Worm (Caenorhabditis elegans): Measurements from ENCODE around the gene pck-1.
"Not testable (repeated sequence)": the region's sequence is repeated elsewhere in the genome, so short reads cannot be mapped to it uniquely, and the experiment has no call there.

pck-1 gene

ce11 chrIII:66160-66559, at the start of gene pck-1:
pck-1 (minus strand) TSS chrIII:66260.
- TF ChIP-seq unc-62 (GFP tag; optimal IDR thresholded peaks at IDR 0.05) = no peak

ce11 chrIII:114603-115002, 48.5 kb upstream of the pck-1 start, which contains the start of gene C29F9.6:
C29F9.6 (plus strand) TSS chrIII:114903.
- TF ChIP-seq unc-62 (GFP tag; optimal IDR thresholded peaks at IDR 0.05) = no peak

DNA sequence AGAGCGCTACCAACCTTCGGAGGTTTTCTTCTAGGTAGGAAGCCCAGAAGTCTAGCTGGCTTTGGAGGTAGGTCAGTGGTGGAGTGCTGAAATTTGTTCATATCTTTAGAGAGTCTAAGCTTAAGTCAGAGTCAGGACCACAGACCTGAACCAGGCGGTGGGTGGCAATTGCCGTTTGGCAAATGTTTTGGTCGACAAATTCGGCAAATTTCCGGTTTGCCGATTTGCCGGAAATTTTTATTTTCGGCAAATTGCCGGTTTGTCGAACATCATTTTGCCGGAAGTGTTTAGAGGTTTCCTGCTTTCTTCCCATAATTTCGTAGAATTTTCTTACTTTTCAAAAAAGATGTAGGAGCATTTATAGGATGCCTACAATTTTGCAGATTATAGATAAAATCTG, 32.8 kb upstream of the pck-1 start, which contains the start of gene C29F9.9:
Gene C29F9.9, minus strand, starts transcription at position 101 of the 400 bp plus-strand sequence.
- not testable (repeated sequence) for TF ChIP-seq unc-62 (GFP tag; optimal IDR thresholded peaks at IDR 0.05)

- TF ChIP-seq unc-62 (GFP tag; optimal IDR thresholded peaks at IDR 0.05) = not testable (repeated sequence)
These were observed 31.0 kb upstream of the pck-1 start, which contains the start of gene C29F9.8 for ce11 chrIII:97018-97417. C29F9.8 (minus strand) TSS chrIII:97118.

- TF ChIP-seq unc-62 (GFP tag; optimal IDR thresholded peaks at IDR 0.05) = no peak
These were observed 30.1 kb upstream of the pck-1 start for ce11 chrIII:96196-96595.

ce11 chrIII:94759-95330, 28.8 kb upstream of the pck-1 start, which contains the start of gene pat-4:
pat-4 (minus strand) TSS chrIII:94809.
- TF ChIP-seq unc-62 (GFP tag; optimal IDR thresholded peaks at IDR 0.05) = no peak

ce11 chrIII:92247-92646, 26.2 kb upstream of the pck-1 start:
- no peak for TF ChIP-seq unc-62 (GFP tag; optimal IDR thresholded peaks at IDR 0.05)

DNA sequence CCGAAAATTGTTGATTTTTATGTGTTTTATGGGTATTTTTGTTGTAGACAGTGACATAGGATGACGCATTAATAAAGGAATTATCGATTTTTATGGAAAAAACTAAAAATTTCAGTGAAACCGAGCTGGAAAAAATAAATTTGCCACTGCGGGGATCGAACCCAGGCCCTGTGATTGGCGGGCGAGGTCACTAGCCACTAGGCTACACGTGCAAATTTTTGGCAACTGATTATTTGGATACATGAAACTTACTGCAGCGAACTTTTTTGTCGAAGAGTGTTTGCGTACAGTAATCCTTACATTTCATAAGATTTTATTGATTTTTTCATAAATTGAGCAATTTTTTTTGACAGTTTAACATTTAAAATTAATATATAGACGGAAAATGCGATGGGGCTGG, 23.1 kb upstream of the pck-1 start:
- TF ChIP-seq unc-62 (GFP tag; optimal IDR thresholded peaks at IDR 0.05) = no peak

DNA sequence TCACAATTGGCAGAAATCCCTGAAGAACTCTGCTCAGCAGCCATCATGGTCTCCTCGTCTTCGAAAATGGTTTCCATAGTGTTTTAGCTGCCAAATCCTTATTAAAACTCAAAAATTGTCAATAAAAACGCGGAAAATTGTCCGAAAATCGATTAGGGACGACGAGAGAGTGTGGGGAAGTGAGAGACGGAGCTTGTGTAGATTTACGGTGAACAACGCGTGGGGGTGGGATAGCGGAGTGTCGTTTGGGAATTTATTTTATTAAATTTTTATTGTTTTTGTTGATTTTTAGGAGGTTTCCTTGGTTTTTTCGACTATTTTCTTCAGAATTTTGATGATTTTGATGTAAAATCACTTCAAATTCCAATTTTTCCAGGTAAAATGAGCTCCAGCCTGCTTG, 21.1 kb upstream of the pck-1 start, which contains the start of the genes F54C4.4 and mrpl-40:
Gene F54C4.4, minus strand, starts transcription at position 199 of the 400 bp plus-strand sequence.
Gene mrpl-40, plus strand, starts transcription at position 377 of the 400 bp plus-strand sequence.
- TF ChIP-seq unc-62 (GFP tag; optimal IDR thresholded peaks at IDR 0.05) = no peak

DNA sequence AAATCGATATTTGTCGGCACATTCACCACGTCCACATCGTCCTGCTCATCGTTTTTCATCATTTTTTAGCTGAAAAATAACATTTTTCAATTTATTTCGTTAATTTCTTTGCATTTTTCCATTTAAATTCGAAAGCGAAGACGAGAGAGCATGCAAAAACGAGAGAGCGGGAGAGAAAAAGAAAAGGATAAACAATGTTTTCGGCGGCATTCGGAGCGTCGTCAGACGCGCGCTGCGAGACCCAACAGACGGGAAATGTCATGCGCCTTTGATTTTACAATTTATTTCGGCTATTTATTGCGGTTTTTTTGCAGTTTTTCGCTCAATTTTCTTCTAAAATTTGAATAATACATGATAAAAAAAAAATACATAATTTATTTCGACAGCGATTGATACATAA, 20.3 kb upstream of the pck-1 start, which contains the start of gene attf-3:
Gene attf-3, minus strand, starts transcription at position 69 of the 400 bp plus-strand sequence.
- no peak for TF ChIP-seq unc-62 (GFP tag; optimal IDR thresholded peaks at IDR 0.05)

- TF ChIP-seq unc-62 (GFP tag; optimal IDR thresholded peaks at IDR 0.05) = no peak
These were observed 18.3 kb upstream of the pck-1 start for ce11 chrIII:84372-84771.

DNA sequence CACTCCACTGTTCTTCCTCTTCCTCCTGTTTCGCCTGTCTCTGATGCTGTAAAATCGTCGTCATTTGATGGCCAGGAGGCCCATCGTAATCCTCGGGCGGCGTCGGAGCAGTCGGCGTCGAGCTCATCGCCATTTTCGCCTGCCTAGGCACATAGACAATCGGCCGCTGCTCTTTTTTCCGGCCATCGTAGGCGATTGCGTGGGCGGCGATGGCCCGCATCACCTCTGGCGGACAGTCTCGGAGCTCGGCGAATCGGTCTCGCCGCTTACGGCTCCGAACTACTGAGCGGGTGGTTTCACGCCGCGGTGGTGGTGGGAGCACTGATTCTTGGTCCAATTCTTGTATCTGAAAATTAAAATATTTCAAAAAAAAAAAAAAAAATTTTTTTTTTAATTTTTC, 6.0 kb upstream of the pck-1 start:
- TF ChIP-seq unc-62 (GFP tag; optimal IDR thresholded peaks at IDR 0.05) = no peak

DNA sequence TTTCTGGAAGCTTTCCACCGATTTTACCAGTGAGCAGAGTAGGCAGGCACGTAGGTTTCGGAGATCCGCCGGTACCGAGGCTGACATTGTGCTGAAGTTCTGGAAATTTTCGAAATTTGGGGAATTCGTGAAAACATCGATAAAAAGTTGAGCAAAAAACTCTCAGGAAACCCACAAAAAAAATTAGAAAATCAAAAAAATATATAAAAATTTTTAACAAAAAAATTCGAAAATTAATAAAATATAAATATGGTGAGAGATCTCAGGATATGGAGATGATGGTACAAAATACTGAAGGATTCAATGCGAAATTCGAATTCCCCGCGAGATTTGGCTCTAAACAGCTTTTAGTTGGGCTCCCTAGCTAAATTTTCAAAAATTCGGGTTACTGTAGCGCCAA, 3.6 kb upstream of the pck-1 start, which contains the start of gene spt-4:
Gene spt-4, minus strand, starts transcription at position 101 of the 400 bp plus-strand sequence.
- TF ChIP-seq unc-62 (GFP tag; optimal IDR thresholded peaks at IDR 0.05) = no peak

ce11 chrIII:67025-67424, 965 bp upstream of the pck-1 start:
- TF ChIP-seq unc-62 (GFP tag; optimal IDR thresholded peaks at IDR 0.05) = no peak

ce11 chrIII:65626-65937, 478 bp downstream of the pck-1 start:
- no peak for TF ChIP-seq unc-62 (GFP tag; optimal IDR thresholded peaks at IDR 0.05)

ce11 chrIII:64747-65625, 1.1 kb downstream of the pck-1 start:
- TF ChIP-seq unc-62 (GFP tag; optimal IDR thresholded peaks at IDR 0.05) = no peak
